Worm (Caenorhabditis elegans) whole organism, mixed stage, embryonic: Measurements from ENCODE around the gene mrps-17.

ENCODE experiments used
- M03D4.4 ChIP-seq: sonication (generic microtip); optimal IDR thresholded peaks from 2 replicates; lab custom pipeline; 2017; ENCODE audit warnings: mild to moderate bottlenecking, missing genetic modification characterization, missing compliant biosample characterization
- bed-3 ChIP-seq: fragments of 200-800 bp; sonication (Bioruptor generic); optimal IDR thresholded peaks from 3 replicates; lab custom pipeline; 2018; ENCODE audit warnings: mild to moderate bottlenecking, missing genetic modification characterization, moderate library complexity, missing compliant biosample characterization
- blmp-1 ChIP-seq: fragments of 150-350 bp; optimal IDR thresholded peaks from 2 replicates; lab custom pipeline; 2014; ENCODE audit warnings: missing biosample characterization, missing genetic modification characterization
- ceh-39 ChIP-seq: fragments of 150-350 bp; optimal IDR thresholded peaks from 2 replicates; lab custom pipeline; 2014; ENCODE audit warnings: missing biosample characterization, missing genetic modification characterization
- ceh-43 ChIP-seq: fragments of 200-800 bp; sonication (Bioruptor generic); optimal IDR thresholded peaks from 2 replicates; lab custom pipeline; 2018; ENCODE audit warnings: mild to moderate bottlenecking, missing genetic modification characterization, moderate library complexity, missing compliant biosample characterization
- ces-1 ChIP-seq: fragments of 150-350 bp; optimal IDR thresholded peaks from 2 replicates; lab custom pipeline; 2014; ENCODE audit warnings: missing biosample characterization, missing genetic modification reagents, missing genetic modification characterization
- cnd-1 ChIP-seq: fragments of 200-800 bp; sonication (Bioruptor generic); optimal IDR thresholded peaks from 2 replicates; lab custom pipeline; 2018; ENCODE audit warnings: mild to moderate bottlenecking, missing genetic modification characterization, missing compliant biosample characterization
- drap-1 ChIP-seq: fragments of 200-800 bp; sonication (Bioruptor generic); optimal IDR thresholded peaks from 3 replicates; lab custom pipeline; 2018; ENCODE audit warnings: mild to moderate bottlenecking, missing genetic modification characterization, missing compliant biosample characterization
- elt-1 ChIP-seq: sonication (generic microtip); optimal IDR thresholded peaks from 2 replicates; lab custom pipeline; 2017; ENCODE audit warnings: missing genetic modification characterization, mild to moderate bottlenecking, missing compliant biosample characterization, antibody characterized with exemption, moderate library complexity, borderline replicate concordance; ENCODE audit not compliant: insufficient read depth
- elt-3 ChIP-seq: fragments of 150-350 bp; optimal IDR thresholded peaks from 2 replicates; lab custom pipeline; 2014; ENCODE audit warnings: missing biosample characterization, missing genetic modification characterization
- flh-1 ChIP-seq: fragments of 200-800 bp; sonication (Bioruptor generic); optimal IDR thresholded peaks from 2 replicates; lab custom pipeline; 2018; ENCODE audit warnings: mild to moderate bottlenecking, missing genetic modification characterization, moderate library complexity, missing compliant biosample characterization
- ham-2 ChIP-seq: fragments of 200-800 bp; sonication (Bioruptor generic); optimal IDR thresholded peaks from 2 replicates; lab custom pipeline; 2018; ENCODE audit warnings: mild to moderate bottlenecking, missing genetic modification characterization, missing compliant biosample characterization
- hlh-1 ChIP-seq: fragments of 150-350 bp; optimal IDR thresholded peaks from 2 replicates; lab custom pipeline; 2014; ENCODE audit warnings: missing biosample characterization, missing genetic modification reagents, missing genetic modification characterization
- lin-13 ChIP-seq: fragments of 150-350 bp; optimal IDR thresholded peaks from 2 replicates; lab custom pipeline; 2014; ENCODE audit warnings: missing biosample characterization, missing genetic modification characterization
- lin-32 ChIP-seq: fragments of 200-800 bp; sonication (Bioruptor generic); optimal IDR thresholded peaks from 2 replicates; lab custom pipeline; 2018; ENCODE audit warnings: mild to moderate bottlenecking, missing genetic modification characterization, missing compliant biosample characterization
- lsy-2 ChIP-seq: fragments of 150-350 bp; optimal IDR thresholded peaks from 2 replicates; lab custom pipeline; 2014; ENCODE audit warnings: missing biosample characterization, missing genetic modification characterization
- mab-5 ChIP-seq: fragments of 150-350 bp; optimal IDR thresholded peaks from 2 replicates; lab custom pipeline; 2014; ENCODE audit warnings: missing biosample characterization, missing genetic modification characterization
- mep-1 ChIP-seq: fragments of 150-350 bp; optimal IDR thresholded peaks from 2 replicates; lab custom pipeline; 2017; ENCODE audit warnings: missing biosample characterization, missing genetic modification reagents, missing genetic modification characterization, inconsistent platforms
- mls-2 ChIP-seq: sonication (generic microtip); optimal IDR thresholded peaks from 2 replicates; lab custom pipeline; 2016; ENCODE audit warnings: mild to moderate bottlenecking, missing genetic modification characterization, moderate library complexity, missing compliant biosample characterization
- nhr-12 ChIP-seq: fragments of 150-350 bp; optimal IDR thresholded peaks from 2 replicates; lab custom pipeline; 2014; ENCODE audit warnings: missing biosample characterization, missing genetic modification characterization
- nhr-2 ChIP-seq: fragments of 150-350 bp; optimal IDR thresholded peaks from 2 replicates; lab custom pipeline; 2014; ENCODE audit warnings: missing biosample characterization, missing genetic modification characterization
- nhr-237 ChIP-seq: fragments of 150-350 bp; optimal IDR thresholded peaks from 2 replicates; lab custom pipeline; 2014; ENCODE audit warnings: missing biosample characterization, missing genetic modification characterization
- nhr-28 ChIP-seq: fragments of 150-350 bp; optimal IDR thresholded peaks from 2 replicates; lab custom pipeline; 2014; ENCODE audit warnings: missing biosample characterization, missing genetic modification characterization
- nhr-76 ChIP-seq: sonication (generic microtip); optimal IDR thresholded peaks from 2 replicates; lab custom pipeline; 2017; ENCODE audit warnings: missing biosample characterization, missing genetic modification characterization
- pha-4 ChIP-seq: fragments of 150-350 bp; optimal IDR thresholded peaks from 2 replicates; lab custom pipeline; 2018; ENCODE audit warnings: missing biosample characterization, missing genetic modification reagents, missing genetic modification characterization
- snpc-4 ChIP-seq: fragments of 150-350 bp; optimal IDR thresholded peaks from 2 replicates; lab custom pipeline; 2014; ENCODE audit warnings: missing biosample characterization, missing genetic modification characterization
- sptf-1 ChIP-seq: sonication (generic microtip); optimal IDR thresholded peaks from 2 replicates; lab custom pipeline; 2017; ENCODE audit warnings: mild to moderate bottlenecking, missing genetic modification characterization, moderate library complexity, missing compliant biosample characterization
- tbx-8 ChIP-seq: fragments of 200-800 bp; sonication (Bioruptor generic); optimal IDR thresholded peaks from 2 replicates; lab custom pipeline; 2018; ENCODE audit warnings: mild to moderate bottlenecking, missing genetic modification characterization, moderate library complexity, missing compliant biosample characterization
- unc-120 ChIP-seq: sonication (generic microtip); optimal IDR thresholded peaks from 2 replicates; lab custom pipeline; 2017; ENCODE audit warnings: missing genetic modification characterization, missing compliant biosample characterization; ENCODE audit not compliant: poor library complexity, severe bottlenecking
- unc-39 ChIP-seq: fragments of 150-350 bp; optimal IDR thresholded peaks from 2 replicates; lab custom pipeline; 2014; ENCODE audit warnings: missing biosample characterization, missing genetic modification characterization
- unc-62 ChIP-seq: fragments of 150-350 bp; optimal IDR thresholded peaks from 2 replicates; lab custom pipeline; 2014; ENCODE audit warnings: missing biosample characterization, missing genetic modification reagents, missing genetic modification characterization
- zip-8 ChIP-seq: fragments of 150-350 bp; optimal IDR thresholded peaks from 2 replicates; lab custom pipeline; 2014; ENCODE audit warnings: missing biosample characterization, missing genetic modification characterization
- ztf-11 ChIP-seq: fragments of 150-350 bp; optimal IDR thresholded peaks from 2 replicates; lab custom pipeline; 2014; ENCODE audit warnings: missing biosample characterization, missing genetic modification characterization

Gene mrps-17

ce11 chrIII:6452278-6452677 lies 20.7 kb upstream of the mrps-17 start, which contains the start of gene set-1:
Gene set-1 (minus strand): TSS chrIII:6452378.
- no peak for TF ChIP-seq mab-5 (tag; lab: Kevin White, UChicago)
- no peak for TF ChIP-seq ceh-39 (tag; lab: Kevin White, UChicago)
- no peak for TF ChIP-seq nhr-237 (tag; lab: Kevin White, UChicago)
- no peak for TF ChIP-seq ceh-43 (GFP tag; lab: Kevin White, UChicago)
- no peak for TF ChIP-seq hlh-1 (tag; lab: Kevin White, UChicago)
- TF ChIP-seq, all 35 proteins: peak for 0

ce11 chrIII:6450596-6450995 lies 19.0 kb upstream of the mrps-17 start, which contains the start of gene T26A5.6:
Gene T26A5.6 (minus strand): TSS chrIII:6450696.
- no peak for TF ChIP-seq unc-39 (tag; lab: Kevin White, UChicago)
- no peak for TF ChIP-seq lin-13 (tag; lab: Kevin White, UChicago)
- TF ChIP-seq pha-4 (tag; lab: Kevin White, UChicago) = no peak
- no peak for TF ChIP-seq ham-2 (GFP tag; lab: Kevin White, UChicago)
- TF ChIP-seq nhr-2 (tag; lab: Kevin White, UChicago) = no peak
- no peak for TF ChIP-seq mab-5 (tag; lab: Kevin White, UChicago)
- TF ChIP-seq hlh-1 (tag; lab: Kevin White, UChicago) = no peak
- TF ChIP-seq M03D4.4 (tag; lab: Kevin White, UChicago) = no peak
- no peak for TF ChIP-seq cnd-1
- TF ChIP-seq ceh-39 (tag; lab: Kevin White, UChicago) = no peak
- no peak for TF ChIP-seq sptf-1 (tag; lab: Kevin White, UChicago)
- TF ChIP-seq tbx-8 = no peak

DNA sequence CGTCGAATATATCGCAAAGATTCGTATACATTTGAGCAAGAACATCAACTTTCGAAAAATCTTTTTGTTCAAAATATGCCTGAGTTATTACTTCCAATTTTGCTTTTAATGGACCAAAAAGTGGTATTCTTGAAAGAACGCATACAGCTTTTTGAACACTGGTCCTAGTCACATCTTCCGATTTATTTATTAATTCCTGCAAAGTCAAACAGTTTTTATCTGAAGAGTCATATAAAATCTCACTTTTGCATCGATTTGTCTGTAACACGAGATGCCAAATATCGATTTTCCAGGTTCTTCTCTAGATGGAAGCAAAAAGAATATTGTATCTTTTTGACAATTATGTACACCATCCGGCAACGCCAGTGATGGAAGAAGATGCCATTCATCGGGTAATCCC lies 18.3 kb upstream of the mrps-17 start:
- TF ChIP-seq ces-1 (GFP tag; lab: Kevin White, UChicago) (no peak), ham-2 (GFP tag; lab: Kevin White, UChicago) (no peak), pha-4 (tag; lab: Kevin White, UChicago) (no peak), nhr-28 (no peak), ztf-11 (no peak), M03D4.4 (tag; lab: Kevin White, UChicago) (no peak), unc-39 (tag; lab: Kevin White, UChicago) (no peak), nhr-12 (tag; lab: Kevin White, UChicago) (no peak), flh-1 (GFP tag; lab: Kevin White, UChicago) (no peak), drap-1 (GFP tag; lab: Kevin White, UChicago) (no peak), mab-5 (tag; lab: Kevin White, UChicago) (no peak), blmp-1 (tag; lab: Kevin White, UChicago) (no peak), unc-120 (no peak), lin-32 (GFP tag; lab: Kevin White, UChicago) (no peak), lsy-2 (no peak), hlh-1 (tag; lab: Kevin White, UChicago) (no peak), lin-13 (tag; lab: Kevin White, UChicago) (no peak), unc-62 (GFP tag; lab: Kevin White, UChicago) (no peak), ceh-43 (GFP tag; lab: Kevin White, UChicago) (no peak)

DNA sequence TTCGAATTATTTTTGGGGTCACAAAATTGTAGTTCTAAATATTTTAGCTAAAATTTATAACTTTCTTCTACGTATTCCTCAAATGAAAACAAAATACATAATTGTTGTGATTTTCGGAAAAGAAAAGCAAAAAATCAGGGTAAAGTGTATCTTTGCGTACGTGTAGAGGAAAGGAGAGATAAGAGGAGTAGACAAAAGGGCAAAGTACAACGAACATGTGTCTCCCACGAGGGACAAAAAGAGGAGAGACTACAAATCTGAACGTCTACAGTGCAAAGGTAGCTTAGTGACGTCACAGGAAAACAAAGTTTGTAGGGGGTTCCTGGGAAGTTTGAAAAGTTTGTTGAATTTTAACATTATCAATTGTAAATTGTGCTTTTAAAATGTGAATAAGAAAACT lies 15.9 kb upstream of the mrps-17 start:
- TF ChIP-seq nhr-237 (tag; lab: Kevin White, UChicago) = peak; percentile 10
- no peak for TF ChIP-seq mep-1
- TF ChIP-seq elt-1 = no peak
- TF ChIP-seq zip-8 = peak; percentile 27
- TF ChIP-seq blmp-1 (tag; lab: Kevin White, UChicago) = no peak
- no peak for TF ChIP-seq tbx-8
- TF ChIP-seq nhr-28 = no peak
- no peak for TF ChIP-seq elt-3 (tag; lab: Kevin White, UChicago)
- no peak for TF ChIP-seq nhr-76 (tag; lab: Kevin White, UChicago)
- peak; percentile 75 for TF ChIP-seq hlh-1 (tag; lab: Kevin White, UChicago)
- TF ChIP-seq lsy-2 = no peak

DNA sequence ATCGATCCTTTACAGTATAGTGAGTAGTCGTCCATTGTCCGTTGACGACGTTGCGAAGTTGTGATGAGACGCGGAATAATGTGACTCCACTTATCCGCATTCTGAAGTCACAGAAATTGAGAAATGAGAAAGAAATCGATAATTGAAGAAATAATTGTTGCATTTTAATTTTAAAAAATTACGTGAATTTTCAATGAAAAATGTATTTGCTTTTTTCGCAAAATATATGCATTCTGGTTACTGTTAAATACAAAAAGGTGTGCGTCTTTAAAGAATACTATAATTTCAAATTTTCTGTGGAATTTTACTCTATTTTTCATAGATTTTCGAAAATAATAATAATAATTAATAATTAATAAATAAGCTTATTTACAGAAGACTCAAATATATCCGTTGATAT lies 15.2 kb upstream of the mrps-17 start, which contains the start of gene let-721:
Gene let-721, minus strand, starts transcription at position 101 of the 400 bp plus-strand sequence.
- TF ChIP-seq unc-39 (tag; lab: Kevin White, UChicago) (no peak), cnd-1 (no peak), hlh-1 (tag; lab: Kevin White, UChicago) (no peak), mab-5 (tag; lab: Kevin White, UChicago) (no peak), nhr-76 (tag; lab: Kevin White, UChicago) (no peak), nhr-28 (no peak), lin-13 (tag; lab: Kevin White, UChicago) (no peak), snpc-4 (tag; lab: Kevin White, UChicago) (no peak), blmp-1 (tag; lab: Kevin White, UChicago) (no peak), sptf-1 (tag; lab: Kevin White, UChicago) (no peak), bed-3 (no peak), ham-2 (GFP tag; lab: Kevin White, UChicago) (no peak), zip-8 (no peak), mls-2 (tag; lab: Kevin White, UChicago) (no peak), ztf-11 (no peak), pha-4 (tag; lab: Kevin White, UChicago) (no peak), unc-62 (GFP tag; lab: Kevin White, UChicago) (no peak), M03D4.4 (tag; lab: Kevin White, UChicago) (no peak)
